Fruit fly (Drosophila melanogaster) whole organism, embryonic: ENCODE data around the gene Phs.
A peak's percentile ranks its signal among the peaks of the same experiment; 100 is the strongest.

Experiments used
- CG10565 ChIP-seq: fragments of 200-800 bp; sonication (Bioruptor generic); optimal IDR thresholded peaks from 3 replicates; lab custom pipeline; 2016; ENCODE audit warnings: missing biosample characterization, mild to moderate bottlenecking, missing genetic modification characterization
- CG12299 ChIP-seq: fragments of 200-800 bp; sonication (Bioruptor generic); optimal IDR thresholded peaks from 2 replicates; lab custom pipeline; 2018; ENCODE audit warnings: missing biosample characterization, mild to moderate bottlenecking, missing genetic modification characterization
- CG13123 ChIP-seq: fragments of 200-800 bp; sonication (Bioruptor generic); optimal IDR thresholded peaks from 2 replicates; lab custom pipeline; 2016; ENCODE audit warnings: missing biosample characterization, missing genetic modification characterization
- CG13287 ChIP-seq: fragments of 200-800 bp; sonication (Bioruptor generic); IDR thresholded peaks from 2 replicates; pipeline ENCODE4 v1.3.6; 2022; ENCODE audit warnings: missing biosample characterization, missing genetic modification characterization; ENCODE audit not compliant: partially characterized antibody
- CG14965 ChIP-seq: fragments of 200-800 bp; sonication (Bioruptor generic); optimal IDR thresholded peaks from 2 replicates; lab custom pipeline; 2016; ENCODE audit warnings: missing biosample characterization, missing genetic modification characterization, borderline replicate concordance
- CG17186 ChIP-seq: fragments of 200-800 bp; sonication (Bioruptor generic); optimal IDR thresholded peaks from 3 replicates; lab custom pipeline; 2017; ENCODE audit warnings: missing biosample characterization, missing genetic modification reagents, missing genetic modification characterization
- CG17912 ChIP-seq: fragments of 200-800 bp; sonication (Bioruptor generic); optimal IDR thresholded peaks from 2 replicates; lab custom pipeline; 2018; ENCODE audit warnings: missing biosample characterization, mild to moderate bottlenecking, missing genetic modification characterization
- CG2889 ChIP-seq: fragments of 200-800 bp; sonication (Bioruptor generic); IDR thresholded peaks from 3 replicates; pipeline ENCODE4 v1.3.6; 2022; ENCODE audit warnings: missing biosample characterization, missing genetic modification characterization
- CG31224 ChIP-seq: fragments of 200-800 bp; sonication (Bioruptor generic); IDR thresholded peaks from 2 replicates; pipeline ENCODE4 v1.3.6; 2022; ENCODE audit warnings: missing biosample characterization, missing genetic modification characterization
- CG3163 ChIP-seq: fragments of 200-800 bp; sonication (Bioruptor generic); optimal IDR thresholded peaks from 3 replicates; lab custom pipeline; 2016; ENCODE audit warnings: missing biosample characterization, missing genetic modification characterization
- CG34422 ChIP-seq: fragments of 200-800 bp; sonication (Bioruptor generic); IDR thresholded peaks from 3 replicates; pipeline ENCODE4 v1.3.6; 2022; ENCODE audit warnings: missing biosample characterization, missing genetic modification characterization
- CG3995 ChIP-seq: fragments of 200-800 bp; sonication (Bioruptor generic); optimal IDR thresholded peaks from 3 replicates; lab custom pipeline; 2016; ENCODE audit warnings: missing biosample characterization, missing genetic modification characterization
- CG42726 ChIP-seq: fragments of 200-800 bp; sonication (Bioruptor generic); IDR thresholded peaks from 2 replicates; pipeline ENCODE4 v1.3.6; 2022; ENCODE audit warnings: missing biosample characterization, missing genetic modification characterization; ENCODE audit not compliant: partially characterized antibody
- CG4404 ChIP-seq: fragments of 200-800 bp; sonication (Bioruptor generic); IDR thresholded peaks from 2 replicates; pipeline ENCODE4 v1.3.6; 2022; ENCODE audit warnings: missing biosample characterization, missing genetic modification characterization
- CG6813 ChIP-seq: fragments of 200-800 bp; sonication (Bioruptor generic); optimal IDR thresholded peaks from 2 replicates; lab custom pipeline; 2017; ENCODE audit warnings: missing biosample characterization, missing genetic modification characterization, mild to moderate bottlenecking, moderate library complexity, missing genetic modification reagents
- CG7786 ChIP-seq: fragments of 200-800 bp; sonication (Bioruptor generic); optimal IDR thresholded peaks from 2 replicates; lab custom pipeline; 2016; ENCODE audit warnings: missing biosample characterization, missing genetic modification characterization
- CG7928 ChIP-seq: fragments of 200-800 bp; sonication (Bioruptor generic); optimal IDR thresholded peaks from 2 replicates; lab custom pipeline; 2017; ENCODE audit warnings: missing biosample characterization, mild to moderate bottlenecking, missing genetic modification characterization
- CG7987 ChIP-seq: fragments of 200-800 bp; sonication (Bioruptor generic); optimal IDR thresholded peaks from 2 replicates; lab custom pipeline; 2018; ENCODE audit warnings: missing biosample characterization, mild to moderate bottlenecking, missing genetic modification characterization, moderate library complexity
- D19A ChIP-seq: fragments of 200-800 bp; optimal IDR thresholded peaks from 3 replicates; lab custom pipeline; 2019; ENCODE audit warnings: missing biosample characterization, mild to moderate bottlenecking, missing genetic modification characterization, moderate library complexity
- Dek ChIP-seq: fragments of 200-800 bp; sonication (Bioruptor generic); optimal IDR thresholded peaks from 3 replicates; lab custom pipeline; 2019; ENCODE audit warnings: missing biosample characterization, mild to moderate bottlenecking, missing genetic modification characterization, moderate library complexity
- Dp ChIP-seq: fragments of 200-800 bp; sonication (Bioruptor generic); optimal IDR thresholded peaks from 2 replicates; lab custom pipeline; 2018; ENCODE audit warnings: missing biosample characterization, mild to moderate bottlenecking, missing genetic modification characterization, moderate library complexity
- ERR ChIP-seq: fragments of 200-800 bp; sonication (Bioruptor generic); optimal IDR thresholded peaks from 2 replicates; lab custom pipeline; 2016; ENCODE audit warnings: missing biosample characterization, missing genetic modification characterization
- HmgZ ChIP-seq: fragments of 200-800 bp; sonication (Bioruptor generic); optimal IDR thresholded peaks from 2 replicates; lab custom pipeline; 2018; ENCODE audit warnings: missing biosample characterization, mild to moderate bottlenecking, missing genetic modification characterization
- Hr78 ChIP-seq, 2 experiments: fragments of 200-800 bp in 1 of 2; fragments of >200 bp in 1 of 2; sonication (Bioruptor generic) in 1 of 2; optimal IDR thresholded peaks; 2 replicates each; lab custom pipeline; 2017 to 2019; ENCODE audit warnings: missing biosample characterization in 2 of 2, missing genetic modification characterization in 2 of 2, mild to moderate bottlenecking in 1 of 2, moderate library complexity in 1 of 2
- Hsf ChIP-seq: fragments of 200-800 bp; sonication (Bioruptor generic); optimal IDR thresholded peaks from 3 replicates; lab custom pipeline; 2016; ENCODE audit warnings: missing biosample characterization, missing genetic modification characterization
- Med ChIP-seq: fragments of 200-800 bp; sonication (Bioruptor generic); peaks from one replicate; lab custom pipeline; 2016; ENCODE audit warnings: missing biosample characterization, missing genetic modification characterization, mild to moderate bottlenecking, inconsistent platforms, moderate library complexity
- NFAT ChIP-seq: fragments of 200-800 bp; sonication (Bioruptor generic); IDR thresholded peaks from 2 replicates; pipeline ENCODE4 v1.3.6; 2022; ENCODE audit warnings: missing biosample characterization, missing genetic modification characterization
- Nf-YA ChIP-seq: fragments of 200-800 bp; sonication (Bioruptor generic); IDR thresholded peaks from 2 replicates; pipeline ENCODE4 v1.3.6; 2022; ENCODE audit warnings: missing biosample characterization, missing genetic modification characterization
- Oaz ChIP-seq: fragments of 200-800 bp; sonication (Bioruptor generic); IDR thresholded peaks from 2 replicates; pipeline ENCODE4 v1.3.6; 2022; ENCODE audit warnings: missing biosample characterization, missing genetic modification characterization
- Trl ChIP-seq, 3 experiments: fragments of >200 bp in 2 of 3; fragments of 200-800 bp in 1 of 3; sonication (Bioruptor generic) in 1 of 3; optimal IDR thresholded peaks; 2 replicates in 1 of 3; 3 replicates in 2 of 3; lab custom pipeline; 2016 to 2017; ENCODE audit warnings: missing biosample characterization in 1 of 3, missing genetic modification characterization in 1 of 3
- ab ChIP-seq: fragments of 200-800 bp; sonication (Bioruptor generic); optimal IDR thresholded peaks from 2 replicates; lab custom pipeline; 2016; ENCODE audit warnings: missing biosample characterization, missing genetic modification characterization
- btn ChIP-seq: fragments of 200-800 bp; sonication (Bioruptor generic); optimal IDR thresholded peaks from 2 replicates; lab custom pipeline; 2016; ENCODE audit warnings: missing biosample characterization, missing genetic modification characterization
- exex ChIP-seq: fragments of 200-800 bp; sonication (Bioruptor generic); optimal IDR thresholded peaks from 4 replicates; lab custom pipeline; 2018; ENCODE audit warnings: missing biosample characterization, mild to moderate bottlenecking, missing genetic modification characterization, moderate library complexity
- gem ChIP-seq: fragments of 200-800 bp; sonication (Bioruptor generic); optimal IDR thresholded peaks from 2 replicates; lab custom pipeline; 2019; ENCODE audit warnings: missing biosample characterization, mild to moderate bottlenecking, missing genetic modification characterization, moderate library complexity
- ind ChIP-seq: fragments of 200-800 bp; sonication (Bioruptor generic); optimal IDR thresholded peaks from 3 replicates; lab custom pipeline; 2016; ENCODE audit warnings: missing biosample characterization, missing genetic modification characterization
- mld ChIP-seq: fragments of 200-800 bp; sonication (Bioruptor generic); IDR thresholded peaks from 3 replicates; pipeline ENCODE4 v1.3.6; 2022; ENCODE audit warnings: missing biosample characterization, missing genetic modification characterization; ENCODE audit not compliant: partially characterized antibody
- nau ChIP-seq: fragments of 200-800 bp; sonication (Bioruptor generic); optimal IDR thresholded peaks from 3 replicates; lab custom pipeline; 2017; ENCODE audit warnings: missing biosample characterization, mild to moderate bottlenecking, missing genetic modification characterization, missing genetic modification reagents
- nerfin-1 ChIP-seq: fragments of 200-800 bp; sonication (Bioruptor generic); optimal IDR thresholded peaks from 3 replicates; lab custom pipeline; 2019; ENCODE audit warnings: missing biosample characterization, mild to moderate bottlenecking, missing genetic modification characterization, moderate library complexity
- org-1 ChIP-seq: fragments of 200-800 bp; sonication (Bioruptor generic); optimal IDR thresholded peaks from 2 replicates; lab custom pipeline; 2017; ENCODE audit warnings: missing biosample characterization, missing genetic modification characterization
- pfk ChIP-seq: fragments of 200-800 bp; sonication (Bioruptor generic); optimal IDR thresholded peaks from 2 replicates; lab custom pipeline; 2018; ENCODE audit warnings: missing biosample characterization, mild to moderate bottlenecking, missing genetic modification characterization, moderate library complexity
- sd ChIP-seq: fragments of 200-800 bp; sonication (Bioruptor generic); optimal IDR thresholded peaks from 3 replicates; lab custom pipeline; 2018; ENCODE audit warnings: missing biosample characterization, mild to moderate bottlenecking, missing genetic modification characterization, moderate library complexity
- sens ChIP-seq: fragments of 200-800 bp; sonication (Bioruptor generic); peaks from one replicate; lab custom pipeline; 2016; ENCODE audit warnings: missing biosample characterization, missing genetic modification characterization
- slbo ChIP-seq: fragments of 200-800 bp; sonication (Bioruptor generic); IDR thresholded peaks from 2 replicates; pipeline ENCODE4 v1.3.6; 2022; ENCODE audit warnings: missing biosample characterization, missing genetic modification characterization
- sug ChIP-seq: fragments of 200-800 bp; optimal IDR thresholded peaks from 2 replicates; lab custom pipeline; 2019; ENCODE audit warnings: missing biosample characterization, mild to moderate bottlenecking, missing genetic modification characterization, moderate library complexity
- tup ChIP-seq: fragments of 200-800 bp; sonication (Bioruptor generic); optimal IDR thresholded peaks from 2 replicates; lab custom pipeline; 2016; ENCODE audit warnings: missing biosample characterization, mild to moderate bottlenecking, missing genetic modification characterization, moderate library complexity
- tx ChIP-seq: fragments of 200-800 bp; sonication (Bioruptor generic); optimal IDR thresholded peaks from 2 replicates; lab custom pipeline; 2016; ENCODE audit warnings: missing biosample characterization, missing genetic modification characterization
- unc-4 ChIP-seq: fragments of 200-800 bp; sonication (Bioruptor generic); IDR thresholded peaks from 2 replicates; pipeline ENCODE4 v1.3.6; 2022; ENCODE audit warnings: missing biosample characterization, missing genetic modification characterization; ENCODE audit not compliant: partially characterized antibody
- wek ChIP-seq: fragments of 200-800 bp; sonication (Bioruptor generic); optimal IDR thresholded peaks from 3 replicates; lab custom pipeline; 2018; ENCODE audit warnings: missing biosample characterization, mild to moderate bottlenecking, missing genetic modification characterization, moderate library complexity

Gene Phs

DNA sequence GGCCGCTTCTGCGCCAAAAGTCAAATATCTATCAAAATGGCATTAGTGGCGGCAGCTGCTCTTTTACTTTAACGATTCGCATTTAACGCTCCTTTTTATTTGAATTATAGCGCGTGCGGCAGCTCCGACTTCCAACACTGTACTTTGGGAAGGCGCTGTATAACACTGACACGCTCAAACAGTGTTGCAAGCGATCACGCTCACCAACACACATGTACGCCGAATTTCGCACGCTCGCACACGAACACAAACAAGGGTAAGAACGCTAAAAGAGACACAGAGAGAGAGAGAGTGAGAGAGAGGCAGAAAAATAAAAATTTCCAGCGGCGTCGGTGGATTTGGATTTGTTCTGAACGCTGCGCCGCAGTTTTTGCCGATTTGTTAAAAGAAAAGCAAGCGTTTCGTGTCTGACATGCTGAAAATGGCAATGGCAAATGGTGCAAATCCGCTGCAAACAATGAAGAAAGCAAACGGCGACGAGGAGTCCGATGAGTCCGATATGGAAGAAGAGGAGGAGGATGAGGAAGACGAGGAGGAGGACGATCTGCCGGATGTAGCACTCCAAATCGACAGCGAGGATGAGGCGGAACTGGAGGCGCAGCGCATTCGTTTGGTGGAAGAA lies at the start of gene Phs (continued):
- TF ChIP-seq ab (peak; percentile 46), CG7786 (GFP tag; lab: Kevin White, UChicago) (peak; percentile 93), Hr78 (GFP tag; optimal IDR thresholded peaks at IDR 0.05; lab: Kevin White, UChicago) (no peak), wek (GFP tag; lab: Kevin White, UChicago) (peak; percentile 52), tx (GFP tag; lab: Kevin White, UChicago) (peak; percentile 84), nau (GFP tag; lab: Kevin White, UChicago) (peak; percentile 71), HmgZ (tag; lab: Kevin White, UChicago) (peak; percentile 86), CG7987 (GFP tag; lab: Kevin White, UChicago) (peak; percentile 88), CG10565 (GFP tag; lab: Kevin White, UChicago) (no peak), sens (GFP tag; lab: Kevin White, UChicago) (peak; percentile 93), Dek (tag; lab: Kevin White, UChicago) (peak; percentile 12), CG12299 (tag; lab: Kevin White, UChicago) (no peak), sd (peak; percentile 42), CG42726 (GFP tag; lab: Robert Waterston, UW) (no peak), Dp (GFP tag; lab: Kevin White, UChicago) (peak; percentile 98), CG4404 (GFP tag; lab: Robert Waterston, UW) (peak; percentile 75), CG17186 (GFP tag; lab: Kevin White, UChicago) (peak; percentile 66), Trl (optimal IDR thresholded peaks at IDR 0.05; lab: Kevin White, UChicago) (peak; percentile 90 to 92), Trl (GFP tag; optimal IDR thresholded peaks at IDR 0.05; lab: Kevin White, UChicago) (peak; percentile 92), CG2889 (GFP tag; lab: Robert Waterston, UW) (no peak), NFAT (GFP tag; lab: Robert Waterston, UW) (peak; percentile 96), mld (GFP tag; lab: Robert Waterston, UW) (no peak), btn (peak; percentile 78), CG14965 (GFP tag; lab: Kevin White, UChicago) (peak; percentile 52), CG13123 (GFP tag; lab: Kevin White, UChicago) (peak; percentile 62), pfk (GFP tag; lab: Kevin White, UChicago) (peak; percentile 25), CG3995 (GFP tag; lab: Kevin White, UChicago) (peak; percentile 44), CG6813 (GFP tag; lab: Kevin White, UChicago) (peak; percentile 72), D19A (no peak), org-1 (peak; percentile 70), CG13287 (peak; percentile 69), sug (tag; lab: Kevin White, UChicago) (peak; percentile 59), CG34422 (GFP tag; lab: Robert Waterston, UW) (peak; percentile 74; the same call in 1 of the 3 replicates), CG31224 (GFP tag; lab: Robert Waterston, UW) (no peak), ERR (GFP tag; lab: Kevin White, UChicago) (peak; percentile 92), CG17912 (peak; percentile 81), CG3163 (GFP tag; lab: Kevin White, UChicago) (peak; percentile 74), unc-4 (GFP tag; lab: Robert Waterston, UW) (0 out of 2 replicates have a peak, but pooled peaks have one; percentile 28), gem (tag; lab: Kevin White, UChicago) (peak; percentile 29), exex (no peak), tup (GFP tag; lab: Kevin White, UChicago) (peak; percentile 73), slbo (GFP tag; lab: Robert Waterston, UW) (peak; percentile 94), Nf-YA (GFP tag; lab: Robert Waterston, UW) (0 out of 2 replicates have a peak, but pooled peaks have one; percentile 6), Med (GFP tag; lab: Kevin White, UChicago) (peak; percentile 99), ind (GFP tag; lab: Kevin White, UChicago) (peak; percentile 88), CG7928 (GFP tag; lab: Kevin White, UChicago) (peak; percentile 36), nerfin-1 (tag; lab: Kevin White, UChicago) (peak; percentile 49), Hsf (GFP tag; lab: Kevin White, UChicago) (peak; percentile 83), Oaz (GFP tag; lab: Robert Waterston, UW) (no peak)
